Comparison of ENCODE assay signal across 6 worm cellular contexts in the genomic region with DNA sequence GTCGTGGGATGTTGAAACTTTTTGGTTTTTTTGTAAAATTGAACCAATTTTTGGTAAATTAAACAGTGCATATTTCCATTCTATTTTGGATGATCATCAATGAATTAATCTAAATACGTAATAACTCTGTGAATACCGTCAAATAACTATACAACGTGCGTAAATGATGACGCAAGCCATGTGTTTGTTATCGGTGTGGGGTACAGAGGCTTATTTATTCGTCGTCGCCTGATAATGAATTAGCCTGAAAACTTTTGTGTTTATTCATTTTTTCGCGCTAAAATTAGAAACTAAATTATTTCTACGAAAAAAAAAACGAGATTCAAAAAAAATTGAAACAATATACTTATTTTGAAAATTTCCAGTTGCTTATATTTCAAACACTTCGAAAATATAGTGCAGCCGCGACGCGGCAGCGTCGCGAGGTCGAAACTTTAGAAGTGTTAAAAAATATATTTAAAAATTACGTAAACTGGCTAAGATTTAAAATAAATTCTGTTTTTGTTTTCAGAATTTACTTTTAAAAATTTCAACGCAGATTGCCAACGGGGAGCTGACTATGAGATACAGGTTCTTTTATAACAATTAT.
TF ChIP-seq lines count a peak whose summit lies in the region.

No protein-coding gene starts in this region.

TF ChIP-seq in whole organism, L1 larva, 84 proteins besides CTCF, POLR2A, EP300 and RAD21:
- TF ChIP-seq nhr-85 (tag; lab: Kevin White, UChicago) (peak; percentile 32), ceh-63 (GFP tag; optimal IDR thresholded peaks at IDR 0.05; lab: Kevin White, UChicago) (no peak), zip-4 (GFP tag; optimal IDR thresholded peaks at IDR 0.05; lab: Kevin White, UChicago) (no peak), nhr-71 (tag; optimal IDR thresholded peaks at IDR 0.05; lab: Kevin White, UChicago) (no peak), nhr-77 (tag; optimal IDR thresholded peaks at IDR 0.05; lab: Kevin White, UChicago) (no peak), lin-35 (GFP tag; optimal IDR thresholded peaks at IDR 0.05; lab: Kevin White, UChicago) (peak in 1 of 2 experiments; percentile 10), mdl-1 (tag; optimal IDR thresholded peaks at IDR 0.05; lab: Kevin White, UChicago) (no peak), nhr-19 (GFP tag; conservative IDR thresholded peaks at IDR 0.05; lab: Robert Waterston, UW) (no peak), sup-37 (GFP tag; optimal IDR thresholded peaks at IDR 0.05; lab: Kevin White, UChicago) (no peak)

TF ChIP-seq in whole organism, L2 larva, 48 proteins besides CTCF, POLR2A, EP300 and RAD21:
- TF ChIP-seq lin-39 (tag; optimal IDR thresholded peaks at IDR 0.05; lab: Kevin White, UChicago) (no peak), fos-1 (tag; optimal IDR thresholded peaks at IDR 0.05; lab: Kevin White, UChicago) (peak; percentile 53)

TF ChIP-seq in whole organism, L3 larva, 47 proteins besides CTCF, POLR2A, EP300 and RAD21:
- TF ChIP-seq skn-1 (tag; optimal IDR thresholded peaks at IDR 0.05; lab: Kevin White, UChicago) (no peak), elt-2 (tag; optimal IDR thresholded peaks at IDR 0.05; lab: Kevin White, UChicago) (peak; percentile 40), lin-39 (tag; optimal IDR thresholded peaks at IDR 0.05; lab: Kevin White, UChicago) (no peak), pqm-1 (tag; optimal IDR thresholded peaks at IDR 0.05; lab: Kevin White, UChicago) (peak; percentile 29)

TF ChIP-seq in whole organism, L4 larva, 104 proteins besides CTCF, POLR2A, EP300 and RAD21:
- TF ChIP-seq F44E2.7 (GFP tag; IDR thresholded peaks at IDR 0.05; lab: Robert Waterston, UW) (no peak), lin-39 (tag; optimal IDR thresholded peaks at IDR 0.05; lab: Kevin White, UChicago) (no peak), attf-4 (tag; optimal IDR thresholded peaks at IDR 0.05; lab: Kevin White, UChicago) (no peak), nhr-28 (tag; optimal IDR thresholded peaks at IDR 0.05; lab: Kevin White, UChicago) (peak; percentile 23), Y105C5A.15 (GFP tag; IDR thresholded peaks at IDR 0.05; lab: Robert Waterston, UW) (no peak), daf-16 (GFP tag; optimal IDR thresholded peaks at IDR 0.05; lab: Kevin White, UChicago) (no peak), daf-16 (tag; optimal IDR thresholded peaks at IDR 0.05; lab: Kevin White, UChicago) (peak; percentile 67), daf-8 (GFP tag; IDR thresholded peaks at IDR 0.05; lab: Robert Waterston, UW) (no peak), pqm-1 (tag; optimal IDR thresholded peaks at IDR 0.05; lab: Kevin White, UChicago) (peak; percentile 10), fos-1 (tag; optimal IDR thresholded peaks at IDR 0.05; lab: Kevin White, UChicago) (no peak), lsy-2 (tag; optimal IDR thresholded peaks at IDR 0.05; lab: Kevin White, UChicago) (no peak), nhr-77 (tag; optimal IDR thresholded peaks at IDR 0.05; lab: Kevin White, UChicago) (no peak), F26F4.8 (GFP tag; conservative IDR thresholded peaks at IDR 0.05; lab: Robert Waterston, UW) (no peak), zip-2 (tag; optimal IDR thresholded peaks at IDR 0.05; lab: Kevin White, UChicago) (no peak), unc-62 (GFP tag; optimal IDR thresholded peaks at IDR 0.05 in 1 of 2; lab: Kevin White, UChicago) (peak in 1 of 2 experiments; percentile 90), unc-62 (tag; optimal IDR thresholded peaks at IDR 0.05; lab: Kevin White, UChicago) (no peak), mxl-3 (GFP tag; optimal IDR thresholded peaks at IDR 0.05; lab: Kevin White, UChicago) (peak; percentile 31)

TF ChIP-seq in whole organism, late embryonic, 69 proteins besides CTCF, POLR2A, EP300 and RAD21:
- no peak for TF ChIP-seq dve-1 (tag; optimal IDR thresholded peaks at IDR 0.05; lab: Kevin White, UChicago)
- TF ChIP-seq elt-2 (tag; optimal IDR thresholded peaks at IDR 0.05; lab: Kevin White, UChicago): peak; percentile 66

TF ChIP-seq in whole organism, mixed stage, embryonic, 35 proteins besides CTCF, POLR2A, EP300 and RAD21:
- TF ChIP-seq lsy-2 (tag; optimal IDR thresholded peaks at IDR 0.05; lab: Kevin White, UChicago) (no peak), zip-8 (tag; optimal IDR thresholded peaks at IDR 0.05; lab: Kevin White, UChicago) (peak; percentile 28)

Comparison
In these comparisons a context has a peak if more than half of its experiments do, and no peak if none do; other contexts are left out.
1. Of the 29 proteins assayed by ChIP-seq in both whole organism, L4 larva and whole organism, L1 larva: peak only in whole organism, L4 larva: nhr-28 and pqm-1; only in whole organism, L1 larva: none; in both: none; in neither: 26; mixed calls (peak in some experiments, not most) for 1.